Worm (Caenorhabditis elegans) whole organism, L4 larva: ENCODE results near the gene srh-288.

ENCODE experiments used
- Y5F2A.4 ChIP-seq: fragments of 200-800 bp; sonication (Bioruptor generic); optimal IDR thresholded peaks from 2 replicates; lab custom pipeline; 2018; ENCODE audit warnings: mild to moderate bottlenecking, missing genetic modification characterization, missing compliant biosample characterization
- dmd-8 ChIP-seq: fragments of 200-800 bp; sonication (Bioruptor generic); IDR thresholded peaks from 2 replicates; pipeline ENCODE4 v1.3.6; 2022; ENCODE audit warnings: missing genetic modification characterization, missing compliant biosample characterization
- dmd-9 ChIP-seq: fragments of 200-800 bp; sonication (Bioruptor generic); IDR thresholded peaks from 2 replicates; pipeline ENCODE4 v1.3.6; 2022; ENCODE audit warnings: missing genetic modification reagents, missing genetic modification characterization, missing compliant biosample characterization
- dpl-1 ChIP-seq: fragments of 150-350 bp; optimal IDR thresholded peaks from 2 replicates; lab custom pipeline; 2014; ENCODE audit warnings: missing biosample characterization, missing genetic modification reagents, missing genetic modification characterization
- hlh-30 ChIP-seq: sonication (generic microtip); optimal IDR thresholded peaks from 2 replicates; lab custom pipeline; 2017; ENCODE audit warnings: antibody characterized with exemption, mild to moderate bottlenecking, missing genetic modification characterization, missing compliant biosample characterization; ENCODE audit not compliant: insufficient read depth
- lin-39 ChIP-seq: fragments of 150-350 bp; optimal IDR thresholded peaks from 2 replicates; lab custom pipeline; 2014; ENCODE audit warnings: missing biosample characterization, missing genetic modification reagents, missing genetic modification characterization
- nhr-25 ChIP-seq: sonication (generic microtip); optimal IDR thresholded peaks from 2 replicates; lab custom pipeline; 2017; ENCODE audit warnings: missing genetic modification characterization, mild to moderate bottlenecking, missing compliant biosample characterization, antibody characterized with exemption, moderate library complexity, borderline replicate concordance; ENCODE audit not compliant: insufficient read depth
- nhr-28 ChIP-seq: fragments of 150-350 bp; optimal IDR thresholded peaks from 2 replicates; lab custom pipeline; 2014; ENCODE audit warnings: missing biosample characterization, missing genetic modification characterization
- nhr-76 ChIP-seq: fragments of 150-350 bp; optimal IDR thresholded peaks from 2 replicates; lab custom pipeline; 2014; ENCODE audit warnings: missing biosample characterization, missing genetic modification characterization
- nhr-77 ChIP-seq: fragments of 150-350 bp; optimal IDR thresholded peaks from 2 replicates; lab custom pipeline; 2014; ENCODE audit warnings: missing biosample characterization, missing genetic modification characterization
- snpc-4 ChIP-seq: fragments of 150-350 bp; optimal IDR thresholded peaks from 2 replicates; lab custom pipeline; 2014; ENCODE audit warnings: missing biosample characterization, missing genetic modification characterization
- unc-62 ChIP-seq, 3 experiments: fragments of 150-350 bp in 1 of 3; sonication (generic microtip); optimal IDR thresholded peaks in 2 of 3; peaks in 1 of 3; 1 replicate in 1 of 3; 2 replicates in 2 of 3; lab custom pipeline; 2014 to 2017; ENCODE audit warnings: missing biosample characterization in 3 of 3, missing genetic modification characterization in 3 of 3, missing genetic modification reagents in 3 of 3, missing genotype in 1 of 3
- ztf-11 ChIP-seq: fragments of 150-350 bp; optimal IDR thresholded peaks from 2 replicates; lab custom pipeline; 2014; ENCODE audit warnings: missing biosample characterization, missing genetic modification characterization

DNA sequence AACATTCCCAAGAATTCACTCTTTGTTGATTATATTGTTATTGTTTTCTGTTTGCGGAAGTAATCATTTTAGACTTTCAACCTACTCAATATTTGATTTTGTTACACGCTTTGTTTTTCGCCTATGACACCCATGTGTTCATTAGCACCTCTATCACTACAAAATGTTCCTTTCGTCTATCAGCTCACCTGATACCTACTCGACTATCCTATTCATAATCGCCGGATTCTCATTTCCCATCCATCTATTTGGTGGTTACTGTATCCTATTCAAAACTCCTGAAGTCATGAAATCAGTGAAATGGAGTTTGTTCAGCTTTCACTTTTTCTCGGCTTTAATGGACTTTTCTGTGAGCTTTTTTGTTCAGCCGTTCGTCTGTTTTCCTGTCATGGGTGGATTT lies 9.8 kb upstream of the srh-288 start, which contains the start of gene srh-291:
- TF ChIP-seq nhr-77 (tag; lab: Kevin White, UChicago) = no peak
- no peak for TF ChIP-seq nhr-28 (tag; lab: Kevin White, UChicago)
- TF ChIP-seq unc-62 (GFP tag; optimal IDR thresholded peaks at IDR 0.05 in 1 of 2; lab: Kevin White, UChicago) = no peak
- no peak for TF ChIP-seq unc-62 (tag; optimal IDR thresholded peaks at IDR 0.05; lab: Kevin White, UChicago)
- TF ChIP-seq ztf-11 (tag; lab: Kevin White, UChicago) = no peak
- no peak for TF ChIP-seq lin-39 (tag; lab: Kevin White, UChicago)
- no peak for TF ChIP-seq nhr-25 (tag; lab: Kevin White, UChicago)
- no peak for TF ChIP-seq nhr-76 (tag; lab: Kevin White, UChicago)
- TF ChIP-seq snpc-4 = no peak
- TF ChIP-seq dmd-9 (GFP tag; lab: Robert Waterston, UW) = no peak
- no peak for TF ChIP-seq hlh-30 (tag; lab: Kevin White, UChicago)
- no peak for TF ChIP-seq dpl-1 (GFP tag; lab: Kevin White, UChicago)
- no peak for TF ChIP-seq dmd-8 (GFP tag; lab: Robert Waterston, UW)
- TF ChIP-seq Y5F2A.4 (GFP tag; lab: Kevin White, UChicago) = no peak
